Worm (Caenorhabditis elegans) whole organism, L1 larva: ENCODE measurements around the gene Y24D9A.7.

Experiments used
- aly-2 ChIP-seq: fragments of 150-350 bp; optimal IDR thresholded peaks from 2 replicates; lab custom pipeline; 2014; ENCODE audit warnings: missing biosample characterization, missing genetic modification characterization
- nhr-20 ChIP-seq: sonication (generic microtip); optimal IDR thresholded peaks from 2 replicates; lab custom pipeline; 2016; ENCODE audit warnings: mild to moderate bottlenecking, missing genetic modification characterization, missing compliant biosample characterization
- nhr-77 ChIP-seq: fragments of 150-350 bp; optimal IDR thresholded peaks from 2 replicates; lab custom pipeline; 2014; ENCODE audit warnings: missing biosample characterization, missing genetic modification characterization
- unc-86 ChIP-seq: sonication (generic microtip); optimal IDR thresholded peaks from 2 replicates; lab custom pipeline; 2016; ENCODE audit warnings: missing genetic modification characterization, missing compliant biosample characterization

ce11 chrIV:4399418-4400136 lies 5.4 kb downstream of the Y24D9A.7 start:
- TF ChIP-seq nhr-77 (tag; lab: Kevin White, UChicago) (no peak), unc-86 (tag; lab: Kevin White, UChicago) (no peak), aly-2 (tag; lab: Kevin White, UChicago) (no peak), nhr-20 (tag; lab: Kevin White, UChicago) (no peak)
